Worm (Caenorhabditis elegans): ENCODE data around the gene ZC239.17.

DNA sequence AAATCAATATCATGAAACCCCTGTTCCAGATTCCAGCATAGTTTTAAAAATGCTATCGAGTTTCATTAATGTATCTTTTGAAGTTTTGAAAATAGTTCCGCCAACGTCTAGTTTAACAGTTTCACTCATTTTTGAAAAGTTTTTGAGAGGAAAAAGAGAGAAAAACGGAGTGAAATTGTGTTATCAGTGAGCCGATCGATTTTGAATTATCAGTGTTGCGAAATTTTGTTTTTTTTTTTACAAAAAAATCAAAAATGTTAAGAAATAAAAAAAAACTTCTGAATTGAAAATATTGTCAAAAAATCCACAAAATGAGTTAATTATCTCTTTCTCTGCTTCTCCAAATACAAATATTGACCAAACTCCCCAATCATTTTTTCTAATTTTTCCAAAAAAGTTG, 3.0 kb downstream of the ZC239.17 start, which contains the start of gene ZC239.13:
- TF ChIP-seq ztf-7 (tag; optimal IDR thresholded peaks at IDR 0.05) = no peak
- TF ChIP-seq ztf-11 (tag; optimal IDR thresholded peaks at IDR 0.05) = no peak
- TF ChIP-seq fkh-10 (GFP tag; optimal IDR thresholded peaks at IDR 0.05) = no peak

Data from whole organism, L4 larva.